Worm (Caenorhabditis elegans) whole organism, early embryonic: Measurements from ENCODE around the gene K12D12.5.

Experiments used
- F13C5.2 ChIP-seq: sonication (generic microtip); optimal IDR thresholded peaks from 2 replicates; lab custom pipeline; 2017; ENCODE audit warnings: mild to moderate bottlenecking, missing genetic modification characterization, inconsistent platforms, missing compliant biosample characterization
- aly-1 ChIP-seq: sonication (generic microtip); optimal IDR thresholded peaks from 2 replicates; lab custom pipeline; 2016; ENCODE audit warnings: missing genetic modification characterization, missing compliant biosample characterization
- ama-1 ChIP-seq: fragments of 150-350 bp; optimal IDR thresholded peaks from 2 replicates; lab custom pipeline; 2014
- ceh-36 ChIP-seq: sonication (generic microtip); optimal IDR thresholded peaks from 2 replicates; lab custom pipeline; 2016; ENCODE audit warnings: missing genetic modification characterization, inconsistent platforms, missing compliant biosample characterization
- ets-7 ChIP-seq: sonication (generic microtip); optimal IDR thresholded peaks from 2 replicates; lab custom pipeline; 2016; ENCODE audit warnings: missing genotype, missing genetic modification characterization, missing compliant biosample characterization
- flt-1 ChIP-seq: fragments of 200-800 bp; sonication (Bioruptor generic); IDR thresholded peaks from 2 replicates; pipeline ENCODE4 v1.3.6; 2022; ENCODE audit warnings: missing genetic modification characterization, missing compliant biosample characterization
- hmg-4 ChIP-seq: fragments of 200-800 bp; sonication (Bioruptor generic); optimal IDR thresholded peaks from 2 replicates; lab custom pipeline; 2018; ENCODE audit warnings: mild to moderate bottlenecking, missing genetic modification characterization, missing compliant biosample characterization
- hnd-1 ChIP-seq: sonication (generic microtip); optimal IDR thresholded peaks from 2 replicates; lab custom pipeline; 2016; ENCODE audit warnings: missing genetic modification characterization, missing compliant biosample characterization
- pes-1 ChIP-seq: fragments of 200-800 bp; sonication (Bioruptor generic); IDR thresholded peaks from 2 replicates; pipeline ENCODE4 v1.3.6; 2022; ENCODE audit warnings: missing genetic modification reagents, missing genetic modification characterization, missing compliant biosample characterization
- scrt-1 ChIP-seq: fragments of 200-800 bp; sonication (Bioruptor generic); IDR thresholded peaks from 2 replicates; pipeline ENCODE4 v1.3.6; 2022; ENCODE audit warnings: missing genetic modification characterization, missing compliant biosample characterization
- sea-1 ChIP-seq: fragments of 200-800 bp; sonication (Bioruptor generic); conservative IDR thresholded peaks from 2 replicates; pipeline ENCODE4 v1.3.6; 2022; ENCODE audit warnings: missing genetic modification characterization, missing compliant biosample characterization
- tbx-37 ChIP-seq: fragments of 200-800 bp; sonication (Bioruptor generic); conservative IDR thresholded peaks from 2 replicates; pipeline ENCODE4 v1.3.6; 2022; ENCODE audit warnings: missing genetic modification reagents, missing genetic modification characterization, missing compliant biosample characterization
- tra-4 ChIP-seq: sonication (generic microtip); optimal IDR thresholded peaks from 2 replicates; lab custom pipeline; 2017; ENCODE audit warnings: missing genetic modification characterization, missing compliant biosample characterization

ce11 chrII:11865644-11866043 lies 4.8 kb downstream of the K12D12.5 start, which contains the start of gene K12D12.4:
- TF ChIP-seq tbx-37 (no peak), ceh-36 (tag; lab: Kevin White, UChicago) (no peak), ama-1 (lab: Kevin White, UChicago) (no peak), pes-1 (GFP tag; lab: Robert Waterston, UW) (no peak), ets-7 (tag; lab: Kevin White, UChicago) (no peak), scrt-1 (GFP tag; lab: Robert Waterston, UW) (no peak), aly-1 (tag; lab: Kevin White, UChicago) (no peak), F13C5.2 (no peak), flt-1 (GFP tag; lab: Robert Waterston, UW) (no peak), tra-4 (tag; lab: Kevin White, UChicago) (no peak), sea-1 (no peak), hnd-1 (tag; lab: Kevin White, UChicago) (no peak), hmg-4 (no peak)
